Fruit fly (Drosophila melanogaster): ENCODE results near the gene ssp6.

dm6 chr3L:6036141-6036540 lies 40.4 kb upstream of the ssp6 start:
- TF ChIP-seq CG8478 (optimal IDR thresholded peaks at IDR 0.05), result no peak
- no peak for TF ChIP-seq CTCF (optimal IDR thresholded peaks at IDR 0.05)

Data from S2 (cell line).